Worm (Caenorhabditis elegans) whole organism, L1 larva: ENCODE data around the gene dsl-7.

Experiments
- C16A3.4 ChIP-seq: fragments of 150-350 bp; optimal IDR thresholded peaks from 2 replicates; lab custom pipeline; 2014; ENCODE audit warnings: missing biosample characterization, missing genetic modification characterization
- C34B4.2 ChIP-seq: sonication (generic microtip); optimal IDR thresholded peaks from 2 replicates; lab custom pipeline; 2017; ENCODE audit warnings: mild to moderate bottlenecking, missing genetic modification characterization, missing compliant biosample characterization
- F16B12.6 ChIP-seq: fragments of 150-350 bp; optimal IDR thresholded peaks from 2 replicates; lab custom pipeline; 2014; ENCODE audit warnings: missing biosample characterization, missing genetic modification characterization
- Y116A8C.19 ChIP-seq: sonication (generic microtip); optimal IDR thresholded peaks from 2 replicates; lab custom pipeline; 2016; ENCODE audit warnings: missing compliant biosample characterization, missing genetic modification characterization, borderline replicate concordance
- aha-1 ChIP-seq: fragments of 150-350 bp; optimal IDR thresholded peaks from 2 replicates; lab custom pipeline; 2014; ENCODE audit warnings: missing biosample characterization, missing genetic modification characterization
- alr-1 ChIP-seq: fragments of 200-800 bp; sonication (Bioruptor generic); optimal IDR thresholded peaks from 2 replicates; lab custom pipeline; 2018; ENCODE audit warnings: borderline replicate concordance, mild to moderate bottlenecking, missing genetic modification characterization, missing compliant biosample characterization
- aly-2 ChIP-seq: fragments of 150-350 bp; optimal IDR thresholded peaks from 2 replicates; lab custom pipeline; 2014; ENCODE audit warnings: missing biosample characterization, missing genetic modification characterization
- ama-1 ChIP-seq: fragments of 150-350 bp; optimal IDR thresholded peaks from 2 replicates; lab custom pipeline; 2014
- blmp-1 ChIP-seq: fragments of 150-350 bp; optimal IDR thresholded peaks from 2 replicates; lab custom pipeline; 2014; ENCODE audit warnings: missing biosample characterization, missing genetic modification characterization
- ceh-63 ChIP-seq: fragments of 200-800 bp; sonication (Bioruptor generic); optimal IDR thresholded peaks from 2 replicates; lab custom pipeline; 2018; ENCODE audit warnings: mild to moderate bottlenecking, missing genetic modification characterization, missing compliant biosample characterization
- ceh-8 ChIP-seq: fragments of 200-800 bp; sonication (Bioruptor generic); optimal IDR thresholded peaks from 2 replicates; lab custom pipeline; 2018; ENCODE audit warnings: mild to moderate bottlenecking, missing genetic modification characterization, moderate library complexity, missing compliant biosample characterization
- ceh-82 ChIP-seq, 3 experiments: fragments of 150-350 bp in 1 of 3; sonication (generic microtip) in 2 of 3; optimal IDR thresholded peaks; 2 replicates each; lab custom pipeline; 2014 to 2017; ENCODE audit warnings: missing biosample characterization in 3 of 3, missing genetic modification characterization in 3 of 3
- ceh-90 ChIP-seq: sonication (generic microtip); optimal IDR thresholded peaks from 2 replicates; lab custom pipeline; 2016; ENCODE audit warnings: missing genetic modification characterization, missing compliant biosample characterization
- ces-1 ChIP-seq: fragments of 150-350 bp; optimal IDR thresholded peaks from 2 replicates; lab custom pipeline; 2014; ENCODE audit warnings: missing biosample characterization, missing genetic modification reagents, missing genetic modification characterization
- dpl-1 ChIP-seq, 3 experiments: fragments of 150-350 bp in 2 of 3; sonication (generic microtip) in 1 of 3; optimal IDR thresholded peaks; 2 replicates each; lab custom pipeline; 2014 to 2017; ENCODE audit warnings: missing biosample characterization in 3 of 3, missing genetic modification characterization in 3 of 3, missing genetic modification reagents in 3 of 3
- dsc-1 ChIP-seq: sonication (generic microtip); optimal IDR thresholded peaks from 2 replicates; lab custom pipeline; 2016; ENCODE audit warnings: mild to moderate bottlenecking, missing genetic modification characterization, missing compliant biosample characterization
- efl-1 ChIP-seq, 4 experiments: fragments of 150-350 bp; optimal IDR thresholded peaks in 3 of 4; peaks in 1 of 4; 1 replicate in 1 of 4; 2 replicates in 3 of 4; lab custom pipeline; 2014; ENCODE audit warnings: missing biosample characterization in 2 of 4, missing genetic modification characterization in 2 of 4, missing genetic modification reagents in 2 of 4
- efl-3 ChIP-seq: fragments of 200-800 bp; sonication (Bioruptor generic); optimal IDR thresholded peaks from 2 replicates; lab custom pipeline; 2018; ENCODE audit warnings: mild to moderate bottlenecking, missing genetic modification characterization, missing compliant biosample characterization
- egl-27 ChIP-seq, 2 experiments: fragments of 150-350 bp in 1 of 2; sonication (generic microtip); optimal IDR thresholded peaks; 3 replicates each; lab custom pipeline; 2017 to 2018; ENCODE audit warnings: missing biosample characterization in 2 of 2, missing genetic modification characterization in 2 of 2, missing genetic modification reagents in 2 of 2
- elt-2 ChIP-seq: sonication (generic microtip); optimal IDR thresholded peaks from 2 replicates; lab custom pipeline; 2016; ENCODE audit warnings: missing genetic modification characterization, mild to moderate bottlenecking, inconsistent platforms, missing compliant biosample characterization, missing genetic modification reagents
- ets-5 ChIP-seq: fragments of 200-800 bp; sonication (Bioruptor generic); IDR thresholded peaks from 2 replicates; pipeline ENCODE4 v1.3.6; 2022; ENCODE audit warnings: missing genetic modification characterization, missing compliant biosample characterization
- grh-1 ChIP-seq: fragments of 200-800 bp; sonication (Bioruptor generic); IDR thresholded peaks from 2 replicates; pipeline ENCODE4 v1.3.6; 2022; ENCODE audit warnings: missing genetic modification reagents, missing genetic modification characterization, missing compliant biosample characterization
- hlh-4 ChIP-seq: sonication (generic microtip); optimal IDR thresholded peaks from 2 replicates; lab custom pipeline; 2016; ENCODE audit warnings: mild to moderate bottlenecking, missing genetic modification characterization, missing compliant biosample characterization
- isw-1 ChIP-seq: fragments of 200-800 bp; sonication (Bioruptor generic); IDR thresholded peaks from 2 replicates; pipeline ENCODE4 v1.3.6; 2022; ENCODE audit warnings: missing genetic modification characterization, missing compliant biosample characterization
- lin-35 ChIP-seq, 2 experiments: fragments of 150-350 bp; optimal IDR thresholded peaks; 2 replicates each; lab custom pipeline; 2014; ENCODE audit warnings: missing biosample characterization in 2 of 2, missing genetic modification characterization in 2 of 2, missing genetic modification reagents in 2 of 2
- lin-39 ChIP-seq: fragments of 150-350 bp; optimal IDR thresholded peaks from 2 replicates; lab custom pipeline; 2014; ENCODE audit warnings: missing biosample characterization, missing genetic modification reagents, missing genetic modification characterization
- lir-3 ChIP-seq: sonication (generic microtip); optimal IDR thresholded peaks from 2 replicates; lab custom pipeline; 2016; ENCODE audit warnings: mild to moderate bottlenecking, missing genetic modification characterization, moderate library complexity, missing compliant biosample characterization; ENCODE audit not compliant: poor library complexity
- lsy-2 ChIP-seq, 2 experiments: fragments of 150-350 bp; optimal IDR thresholded peaks; 2 replicates each; lab custom pipeline; 2014; ENCODE audit warnings: missing biosample characterization in 2 of 2, missing genetic modification characterization in 2 of 2
- mab-9 ChIP-seq: fragments of 200-800 bp; sonication (Bioruptor generic); IDR thresholded peaks from 2 replicates; pipeline ENCODE4 v1.3.6; 2022; ENCODE audit warnings: missing genetic modification reagents, missing genetic modification characterization, missing compliant biosample characterization
- mdl-1 ChIP-seq, 2 experiments: fragments of 150-350 bp; optimal IDR thresholded peaks; 2 replicates each; lab custom pipeline; 2014 to 2017; ENCODE audit warnings: missing biosample characterization in 2 of 2, missing genetic modification characterization in 2 of 2, inconsistent platforms in 1 of 2
- mef-2 ChIP-seq: fragments of 150-350 bp; optimal IDR thresholded peaks from 2 replicates; lab custom pipeline; 2014; ENCODE audit warnings: missing biosample characterization, missing genetic modification characterization
- mep-1 ChIP-seq: fragments of 150-350 bp; optimal IDR thresholded peaks from 2 replicates; lab custom pipeline; 2014; ENCODE audit warnings: missing biosample characterization, missing genetic modification characterization
- nhr-12 ChIP-seq: sonication (generic microtip); optimal IDR thresholded peaks from 2 replicates; lab custom pipeline; 2017; ENCODE audit warnings: missing biosample characterization, missing genetic modification characterization
- nhr-19 ChIP-seq: fragments of 200-800 bp; sonication (Bioruptor generic); conservative IDR thresholded peaks from 2 replicates; pipeline ENCODE4 v1.3.6; 2022; ENCODE audit warnings: missing genetic modification characterization, missing compliant biosample characterization
- nhr-237 ChIP-seq: fragments of 150-350 bp; optimal IDR thresholded peaks from 2 replicates; lab custom pipeline; 2014; ENCODE audit warnings: missing biosample characterization, missing genetic modification characterization
- nhr-28 ChIP-seq: fragments of 150-350 bp; optimal IDR thresholded peaks from 2 replicates; lab custom pipeline; 2014; ENCODE audit warnings: missing biosample characterization, missing genetic modification characterization
- nhr-47 ChIP-seq: sonication (generic microtip); optimal IDR thresholded peaks from 2 replicates; lab custom pipeline; 2016; ENCODE audit warnings: mild to moderate bottlenecking, missing genetic modification characterization, moderate library complexity, missing compliant biosample characterization
- nhr-71 ChIP-seq: sonication (generic microtip); optimal IDR thresholded peaks from 2 replicates; lab custom pipeline; 2016; ENCODE audit warnings: mild to moderate bottlenecking, missing genetic modification characterization, moderate library complexity, missing compliant biosample characterization
- nhr-76 ChIP-seq: sonication (generic microtip); optimal IDR thresholded peaks from 2 replicates; lab custom pipeline; 2017; ENCODE audit warnings: missing biosample characterization, missing genetic modification characterization
- nhr-77 ChIP-seq: fragments of 150-350 bp; optimal IDR thresholded peaks from 2 replicates; lab custom pipeline; 2014; ENCODE audit warnings: missing biosample characterization, missing genetic modification characterization
- nhr-84 ChIP-seq: sonication (generic microtip); optimal IDR thresholded peaks from 2 replicates; lab custom pipeline; 2017; ENCODE audit warnings: missing biosample characterization, missing genetic modification characterization
- nhr-90 ChIP-seq: sonication (generic microtip); optimal IDR thresholded peaks from 2 replicates; lab custom pipeline; 2016; ENCODE audit warnings: mild to moderate bottlenecking, missing genetic modification characterization, missing compliant biosample characterization; ENCODE audit not compliant: poor library complexity
- pax-3 ChIP-seq: fragments of 200-800 bp; sonication (Bioruptor generic); optimal IDR thresholded peaks from 2 replicates; lab custom pipeline; 2018; ENCODE audit warnings: mild to moderate bottlenecking, missing genetic modification characterization, moderate library complexity, missing compliant biosample characterization
- rnt-1 ChIP-seq: sonication (generic microtip); optimal IDR thresholded peaks from 2 replicates; lab custom pipeline; 2016; ENCODE audit warnings: mild to moderate bottlenecking, missing genetic modification characterization, moderate library complexity, missing compliant biosample characterization
- skn-1 ChIP-seq: fragments of 150-350 bp; optimal IDR thresholded peaks from 2 replicates; lab custom pipeline; 2014; ENCODE audit warnings: missing biosample characterization, missing genetic modification characterization
- sup-37 ChIP-seq: fragments of 200-800 bp; sonication (Bioruptor generic); optimal IDR thresholded peaks from 2 replicates; lab custom pipeline; 2018; ENCODE audit warnings: mild to moderate bottlenecking, missing genetic modification characterization, missing compliant biosample characterization
- swsn-7 ChIP-seq: sonication (generic microtip); optimal IDR thresholded peaks from 2 replicates; lab custom pipeline; 2016; ENCODE audit warnings: missing genetic modification characterization, missing compliant biosample characterization
- tbx-2 ChIP-seq: sonication (generic microtip); optimal IDR thresholded peaks from 2 replicates; lab custom pipeline; 2016; ENCODE audit warnings: missing genetic modification characterization, missing compliant biosample characterization
- tlp-1 ChIP-seq: fragments of 150-350 bp; optimal IDR thresholded peaks from 2 replicates; lab custom pipeline; 2014; ENCODE audit warnings: missing biosample characterization, missing genetic modification characterization
- unc-62 ChIP-seq: fragments of 150-350 bp; optimal IDR thresholded peaks from 2 replicates; lab custom pipeline; 2014; ENCODE audit warnings: missing biosample characterization, missing genetic modification reagents, missing genetic modification characterization
- unc-86 ChIP-seq: sonication (generic microtip); optimal IDR thresholded peaks from 2 replicates; lab custom pipeline; 2016; ENCODE audit warnings: missing genetic modification characterization, missing compliant biosample characterization
- xbp-1 ChIP-seq: sonication (generic microtip); optimal IDR thresholded peaks from 2 replicates; lab custom pipeline; 2016; ENCODE audit warnings: missing genetic modification characterization, missing compliant biosample characterization
- ztf-4 ChIP-seq: fragments of 150-350 bp; optimal IDR thresholded peaks from 2 replicates; lab custom pipeline; 2014; ENCODE audit warnings: missing biosample characterization, missing genetic modification characterization

Gene dsl-7

DNA sequence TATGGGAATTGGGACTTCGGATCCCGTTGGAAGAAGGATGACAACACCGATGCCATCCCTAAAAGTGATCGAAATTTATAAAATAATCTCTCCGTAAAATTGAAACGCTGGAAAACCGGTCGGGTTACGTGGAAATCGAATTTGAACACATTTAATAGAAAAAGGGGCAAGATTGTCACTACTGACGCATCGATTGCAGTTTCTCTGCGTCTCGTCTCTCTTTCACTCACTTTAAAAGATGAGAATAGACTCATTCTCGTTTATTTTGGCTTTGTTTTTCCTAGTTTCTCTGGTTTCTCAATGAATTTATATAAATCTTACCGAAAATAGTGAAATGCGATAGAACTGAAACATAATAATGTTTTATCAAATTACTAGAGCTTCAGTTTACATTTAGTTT lies 48.7 kb downstream of the dsl-7 start, which contains the start of gene scyl-1:
scyl-1 (minus strand) TSS at position 56 of the 400 bp plus-strand sequence.
- TF ChIP-seq lin-35 (GFP tag; optimal IDR thresholded peaks at IDR 0.05; lab: Kevin White, UChicago) (peak; percentile 74 to 88), nhr-12 (tag; lab: Kevin White, UChicago) (no peak), swsn-7 (tag; lab: Kevin White, UChicago) (peak; percentile 86), lsy-2 (tag; optimal IDR thresholded peaks at IDR 0.05; lab: Kevin White, UChicago) (peak; percentile 85 to 90), nhr-84 (tag; lab: Kevin White, UChicago) (no peak), ceh-90 (tag; lab: Kevin White, UChicago) (no peak), nhr-28 (no peak), tbx-2 (peak; percentile 87), pax-3 (peak; percentile 63), rnt-1 (tag; lab: Kevin White, UChicago) (peak; percentile 89), blmp-1 (tag; lab: Kevin White, UChicago) (peak; percentile 76), aly-2 (tag; lab: Kevin White, UChicago) (peak; percentile 67), efl-3 (GFP tag; lab: Kevin White, UChicago) (no peak), alr-1 (tag; lab: Kevin White, UChicago) (no peak), ceh-8 (GFP tag; lab: Kevin White, UChicago) (no peak), tlp-1 (tag; lab: Kevin White, UChicago) (no peak), hlh-4 (tag; lab: Kevin White, UChicago) (no peak), dpl-1 (GFP tag; optimal IDR thresholded peaks at IDR 0.05; lab: Kevin White, UChicago) (peak; percentile 58 to 91 (median 77)), nhr-47 (tag; lab: Kevin White, UChicago) (peak; percentile 84), unc-62 (GFP tag; lab: Kevin White, UChicago) (no peak), nhr-77 (tag; lab: Kevin White, UChicago) (peak; percentile 64), xbp-1 (tag; lab: Kevin White, UChicago) (peak; percentile 78), nhr-19 (GFP tag; lab: Robert Waterston, UW) (peak; percentile 89), sup-37 (GFP tag; lab: Kevin White, UChicago) (no peak), C16A3.4 (tag; lab: Kevin White, UChicago) (peak; percentile 88), nhr-237 (tag; lab: Kevin White, UChicago) (peak; percentile 27), ama-1 (no peak), mef-2 (tag; lab: Kevin White, UChicago) (peak; percentile 8), dsc-1 (tag; lab: Kevin White, UChicago) (peak; percentile 66), ztf-4 (tag; lab: Kevin White, UChicago) (peak; percentile 52), ceh-82 (tag; optimal IDR thresholded peaks at IDR 0.05; lab: Kevin White, UChicago) (peak; percentile 37 to 73 (median 64)), nhr-90 (peak; percentile 84), nhr-71 (tag; lab: Kevin White, UChicago) (peak; percentile 91), mab-9 (GFP tag; lab: Robert Waterston, UW) (no peak), grh-1 (GFP tag; lab: Robert Waterston, UW) (peak; percentile 83), nhr-76 (no peak), lin-39 (tag; lab: Kevin White, UChicago) (peak; percentile 69), isw-1 (peak; percentile 30; the same call in 1 of the 2 replicates), ces-1 (GFP tag; lab: Kevin White, UChicago) (no peak), unc-86 (tag; lab: Kevin White, UChicago) (peak; percentile 64), egl-27 (tag; optimal IDR thresholded peaks at IDR 0.05; lab: Kevin White, UChicago) (no peak), ets-5 (GFP tag; lab: Robert Waterston, UW) (no peak), C34B4.2 (no peak), mdl-1 (tag; optimal IDR thresholded peaks at IDR 0.05; lab: Kevin White, UChicago) (peak in 1 of 2 experiments; percentile 55), efl-1 (optimal IDR thresholded peaks at IDR 0.05; lab: Kevin White, UChicago) (peak; percentile 84), efl-1 (GFP tag; optimal IDR thresholded peaks at IDR 0.05 in 1 of 2; lab: Kevin White, UChicago) (peak; percentile 76 to 97), elt-2 (tag; lab: Kevin White, UChicago) (peak; percentile 37), Y116A8C.19 (tag; lab: Kevin White, UChicago) (no peak), skn-1 (tag; lab: Kevin White, UChicago) (peak; percentile 71), F16B12.6 (tag; lab: Kevin White, UChicago) (peak; percentile 27), ceh-63 (GFP tag; lab: Kevin White, UChicago) (no peak), mep-1 (tag; lab: Kevin White, UChicago) (peak; percentile 76), lir-3 (tag; lab: Kevin White, UChicago) (peak; percentile 25), aha-1 (no peak)
